Fruit fly (Drosophila melanogaster): ENCODE results near the gene Nepl8.

Gene Nepl8

DNA sequence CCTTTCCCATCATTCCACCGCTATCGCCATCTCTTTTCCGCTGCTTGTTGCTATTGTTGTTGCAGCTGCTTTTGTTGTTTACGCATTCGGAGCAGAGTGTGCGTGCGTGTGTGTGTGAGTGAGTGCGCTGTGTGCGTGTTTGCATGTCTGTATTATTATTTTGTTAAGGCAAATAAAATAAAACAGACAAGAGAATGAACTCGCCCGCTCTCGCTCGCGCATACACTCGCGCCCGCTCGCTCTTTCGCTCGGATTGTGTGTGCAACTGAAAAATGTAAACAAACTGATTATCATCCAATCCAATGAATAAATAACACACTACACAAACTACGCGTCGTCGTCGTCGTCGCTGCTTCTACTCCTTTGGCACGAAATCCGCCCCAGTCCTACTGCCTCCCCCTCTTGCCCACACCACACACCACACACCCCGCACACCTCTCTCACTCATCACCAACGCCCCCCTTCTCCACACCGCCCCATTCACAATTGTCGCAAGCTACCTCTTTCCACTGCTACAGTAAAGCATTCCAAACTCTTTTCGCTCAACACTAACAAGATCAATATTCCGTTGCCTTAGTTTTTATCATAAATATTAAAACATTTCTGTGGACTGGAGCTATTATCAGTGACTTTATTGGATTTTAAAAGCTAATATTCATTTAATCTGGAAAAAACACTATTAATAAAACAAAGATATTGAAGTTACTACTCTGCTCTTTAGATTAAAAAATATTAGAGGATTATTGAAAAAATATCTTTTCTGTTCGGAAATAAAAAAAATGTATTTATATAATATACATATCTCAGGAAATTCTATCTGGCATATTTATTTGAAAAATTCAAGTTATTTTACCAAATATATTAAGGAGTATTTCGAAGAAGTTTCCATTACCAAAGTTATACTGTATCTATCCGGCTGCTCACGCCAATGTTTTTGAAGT, 33.7 kb downstream of the Nepl8 start (continued):
- TF ChIP-seq bigmax (GFP tag; optimal IDR thresholded peaks at IDR 0.05) (peak; percentile 72), dmrt11E (tag; optimal IDR thresholded peaks at IDR 0.05) (peak; percentile 94), mld (GFP tag; IDR thresholded peaks at IDR 0.05; ENCODE audit: partially characterized antibody) (no peak), CG13894 (tag; optimal IDR thresholded peaks at IDR 0.05) (peak; percentile 11), Poxn (GFP tag; IDR thresholded peaks at IDR 0.05) (no peak), BEAF-32 (GFP tag; optimal IDR thresholded peaks at IDR 0.05) (no peak), hth (optimal IDR thresholded peaks at IDR 0.05) (no peak), CG12155 (GFP tag; optimal IDR thresholded peaks at IDR 0.05) (no peak), grn (GFP tag; optimal IDR thresholded peaks at IDR 0.05) (peak; percentile 90), CG5245 (GFP tag; optimal IDR thresholded peaks at IDR 0.05) (peak; percentile 49), CG15073 (GFP tag; optimal IDR thresholded peaks at IDR 0.05) (no peak), CG14965 (GFP tag; optimal IDR thresholded peaks at IDR 0.05; ENCODE audit: borderline replicate concordance) (peak; percentile 82), CG11093 (GFP tag; IDR thresholded peaks at IDR 0.05) (no peak; the same call in 2 of the 3 replicates), mirr (GFP tag; optimal IDR thresholded peaks at IDR 0.05) (peak; percentile 93), CG7786 (GFP tag; optimal IDR thresholded peaks at IDR 0.05) (peak; percentile 62), sd (tag; optimal IDR thresholded peaks at IDR 0.05) (peak; percentile 92), ash1 (GFP tag; optimal IDR thresholded peaks at IDR 0.05) (peak; percentile 54), CG15269 (tag; optimal IDR thresholded peaks at IDR 0.05) (peak; percentile 57), CG12071 (GFP tag; optimal IDR thresholded peaks at IDR 0.05) (peak; percentile 90), pum (GFP tag; optimal IDR thresholded peaks at IDR 0.05) (peak; percentile 68), CG1647 (GFP tag; optimal IDR thresholded peaks at IDR 0.05) (peak; percentile 29), ttk (GFP tag; IDR thresholded peaks at IDR 0.05) (0 out of 2 replicates have a peak, but pooled peaks have one; percentile 40), Asciz (GFP tag; optimal IDR thresholded peaks at IDR 0.05) (peak; percentile 96), Dfd (GFP tag; optimal IDR thresholded peaks at IDR 0.05) (peak in 1 of 2 experiments; percentile 6), Bdp1 (GFP tag; optimal IDR thresholded peaks at IDR 0.05) (peak; percentile 66), pan (optimal IDR thresholded peaks at IDR 0.05) (no peak), pan (GFP tag; optimal IDR thresholded peaks at IDR 0.05 in 1 of 2, IDR thresholded peaks at IDR 0.05 in 1 of 2) (peak in 1 of 2 experiments; percentile 62), Hr78 (GFP tag; optimal IDR thresholded peaks at IDR 0.05) (peak in 1 of 2 experiments; percentile 83), vfl (GFP tag; optimal IDR thresholded peaks at IDR 0.05) (no peak), CG7839 (tag; optimal IDR thresholded peaks at IDR 0.05) (peak; percentile 48), ci (GFP tag; IDR thresholded peaks at IDR 0.05) (peak; percentile 93), lov (optimal IDR thresholded peaks at IDR 0.05) (no peak), lov (GFP tag; IDR thresholded peaks at IDR 0.05) (peak; percentile 79; the same call in 1 of the 3 replicates), trem (tag; optimal IDR thresholded peaks at IDR 0.05) (peak; percentile 77), CG34224 (GFP tag; IDR thresholded peaks at IDR 0.05; ENCODE audit: partially characterized antibody) (peak; percentile 25; the same call in 1 of the 3 replicates), CG9215 (GFP tag; IDR thresholded peaks at IDR 0.05) (no peak), CG32532 (GFP tag; IDR thresholded peaks at IDR 0.05) (peak; percentile 39), Antp (GFP tag; optimal IDR thresholded peaks at IDR 0.05) (peak; percentile 65), hkb (optimal IDR thresholded peaks at IDR 0.05) (no peak), hkb (GFP tag; IDR thresholded peaks at IDR 0.05) (peak; percentile 88; the same call in 1 of the 2 replicates), twi (tag; optimal IDR thresholded peaks at IDR 0.05) (peak; percentile 85), CG30431 (GFP tag; optimal IDR thresholded peaks at IDR 0.05) (peak; percentile 56), CkIIα-i1 (GFP tag; IDR thresholded peaks at IDR 0.05) (no peak), CG9876 (GFP tag; optimal IDR thresholded peaks at IDR 0.05) (peak; percentile 60), Ptx1 (GFP tag; IDR thresholded peaks at IDR 0.05) (0 out of 2 replicates have a peak, but pooled peaks have one; percentile 31), aop (GFP tag; IDR thresholded peaks at IDR 0.05) (no peak), NC2β (GFP tag; optimal IDR thresholded peaks at IDR 0.05) (peak; percentile 84), sima (GFP tag; optimal IDR thresholded peaks at IDR 0.05) (peak; percentile 62), Mes4 (GFP tag; optimal IDR thresholded peaks at IDR 0.05) (peak; percentile 93)

All from whole organism, embryonic.